Fruit fly (Drosophila melanogaster) whole organism, pupa: ENCODE measurements around the gene obe.

Experiments
- CG10348 ChIP-seq: fragments of 200-800 bp; sonication (Bioruptor generic); IDR thresholded peaks from 2 replicates; pipeline ENCODE4 v1.3.6; 2022; ENCODE audit warnings: missing biosample characterization, missing genetic modification characterization
- CG12605 ChIP-seq: fragments of 200-800 bp; sonication (Bioruptor generic); IDR thresholded peaks from 2 replicates; pipeline ENCODE4 v1.3.6; 2022; ENCODE audit warnings: missing biosample characterization, missing genetic modification characterization
- CG13204 ChIP-seq: fragments of 200-800 bp; sonication (Bioruptor generic); optimal IDR thresholded peaks from 2 replicates; lab custom pipeline; 2018; ENCODE audit warnings: missing biosample characterization, mild to moderate bottlenecking, missing genetic modification characterization, moderate library complexity
- CG14655 ChIP-seq: fragments of 200-800 bp; sonication (Bioruptor generic); optimal IDR thresholded peaks from 3 replicates; lab custom pipeline; 2017; ENCODE audit warnings: mild to moderate bottlenecking, missing biosample characterization, missing genetic modification reagents, missing genetic modification characterization
- CG15710 ChIP-seq: fragments of 200-800 bp; sonication (Bioruptor generic); optimal IDR thresholded peaks from 2 replicates; lab custom pipeline; 2018; ENCODE audit warnings: missing biosample characterization, mild to moderate bottlenecking, missing genetic modification characterization, moderate library complexity
- CG17806 ChIP-seq: fragments of 200-800 bp; sonication (Bioruptor generic); optimal IDR thresholded peaks from 2 replicates; lab custom pipeline; 2018; ENCODE audit warnings: missing biosample characterization, mild to moderate bottlenecking, missing genetic modification characterization, moderate library complexity
- CG4496 ChIP-seq: fragments of 200-800 bp; sonication (Bioruptor generic); IDR thresholded peaks from 3 replicates; pipeline ENCODE4 v1.3.6; 2022; ENCODE audit warnings: missing biosample characterization, missing genetic modification characterization
- CG9948 ChIP-seq: fragments of 200-800 bp; sonication (Bioruptor generic); optimal IDR thresholded peaks from 2 replicates; lab custom pipeline; 2018; ENCODE audit warnings: missing biosample characterization, mild to moderate bottlenecking, missing genetic modification characterization, moderate library complexity
- EcR ChIP-seq: fragments of 200-800 bp; sonication (Bioruptor generic); optimal IDR thresholded peaks from 3 replicates; lab custom pipeline; 2019; ENCODE audit warnings: missing biosample characterization, missing genetic modification characterization, mild to moderate bottlenecking, moderate library complexity, missing genetic modification reagents
- Ets98B ChIP-seq: fragments of 200-800 bp; sonication (Bioruptor generic); IDR thresholded peaks from 2 replicates; pipeline ENCODE4 v1.3.6; 2022; ENCODE audit warnings: missing biosample characterization, missing genetic modification characterization
- Pif1A ChIP-seq: fragments of 200-800 bp; sonication (Bioruptor generic); optimal IDR thresholded peaks from 3 replicates; lab custom pipeline; 2016; ENCODE audit warnings: missing biosample characterization, missing genetic modification characterization
- Pif1B ChIP-seq: fragments of 200-800 bp; sonication (Bioruptor generic); optimal IDR thresholded peaks from 3 replicates; lab custom pipeline; 2016; ENCODE audit warnings: missing biosample characterization, missing genetic modification characterization
- Snoo ChIP-seq: fragments of 200-800 bp; sonication (Bioruptor generic); optimal IDR thresholded peaks from 3 replicates; lab custom pipeline; 2017; ENCODE audit warnings: missing biosample characterization, mild to moderate bottlenecking, missing genetic modification characterization, inconsistent platforms
- fd96Ca ChIP-seq: fragments of 200-800 bp; sonication (Bioruptor generic); IDR thresholded peaks from 3 replicates; pipeline ENCODE4 v1.3.6; 2022; ENCODE audit warnings: missing biosample characterization, missing genetic modification characterization

dm6 chr3R:15485866-15486265, at the start of gene obe:
- TF ChIP-seq CG4496 (no peak), EcR (no peak), CG13204 (GFP tag; lab: Kevin White, UChicago) (no peak), Pif1B (GFP tag; lab: Kevin White, UChicago) (no peak), CG14655 (no peak), fd96Ca (GFP tag; lab: Robert Waterston, UW) (no peak), CG12605 (GFP tag; lab: Robert Waterston, UW) (no peak), CG17806 (no peak), Pif1A (GFP tag; lab: Kevin White, UChicago) (no peak), Ets98B (GFP tag; lab: Robert Waterston, UW) (no peak), CG15710 (tag; lab: Kevin White, UChicago) (no peak), CG9948 (tag; lab: Kevin White, UChicago) (no peak), Snoo (no peak), CG10348 (GFP tag; lab: Robert Waterston, UW) (no peak)
